Worm (Caenorhabditis elegans) whole organism, L4 larva: ENCODE data around the gene rei-2.

Experiments used
- D1046.2 ChIP-seq: fragments of 200-800 bp; sonication (Bioruptor generic); IDR thresholded peaks from 2 replicates; pipeline ENCODE4 v1.3.6; 2022; ENCODE audit warnings: missing genetic modification characterization, missing compliant biosample characterization
- T20F7.1 ChIP-seq: fragments of 200-800 bp; sonication (Bioruptor generic); optimal IDR thresholded peaks from 2 replicates; lab custom pipeline; 2018; ENCODE audit warnings: mild to moderate bottlenecking, missing genetic modification characterization, missing compliant biosample characterization
- T26A8.4 ChIP-seq: fragments of 200-800 bp; sonication (Bioruptor generic); IDR thresholded peaks from 2 replicates; pipeline ENCODE4 v1.3.6; 2022; ENCODE audit warnings: missing genetic modification characterization, missing compliant biosample characterization
- Y105C5A.15 ChIP-seq: fragments of 200-800 bp; sonication (Bioruptor generic); IDR thresholded peaks from 2 replicates; pipeline ENCODE4 v1.3.6; 2022; ENCODE audit warnings: missing genetic modification characterization, missing compliant biosample characterization
- Y48G9A.11 ChIP-seq: fragments of 200-800 bp; sonication (Bioruptor generic); IDR thresholded peaks from 2 replicates; pipeline ENCODE4 v1.3.6; 2022; ENCODE audit warnings: missing genetic modification reagents, missing genetic modification characterization, missing compliant biosample characterization
- Y75B8A.6 ChIP-seq: fragments of 200-800 bp; sonication (Bioruptor generic); IDR thresholded peaks from 2 replicates; pipeline ENCODE4 v1.3.6; 2022; ENCODE audit warnings: missing genetic modification reagents, missing genetic modification characterization, missing compliant biosample characterization
- ZK337.2 ChIP-seq: fragments of 200-800 bp; sonication (Bioruptor generic); IDR thresholded peaks from 2 replicates; pipeline ENCODE4 v1.3.6; 2022; ENCODE audit warnings: missing genetic modification reagents, missing genetic modification characterization, missing compliant biosample characterization
- ama-1 ChIP-seq: fragments of 150-350 bp; optimal IDR thresholded peaks from 2 replicates; lab custom pipeline; 2014; ENCODE audit warnings: inconsistent platforms, mixed read lengths
- attf-4 ChIP-seq: sonication (generic microtip); optimal IDR thresholded peaks from 3 replicates; lab custom pipeline; 2017; ENCODE audit warnings: missing biosample characterization, missing genetic modification characterization
- ceh-28 ChIP-seq: fragments of 150-350 bp; optimal IDR thresholded peaks from 2 replicates; lab custom pipeline; 2014; ENCODE audit warnings: missing biosample characterization, missing genetic modification reagents, missing genetic modification characterization
- ceh-44 ChIP-seq: fragments of 200-800 bp; sonication (Bioruptor generic); IDR thresholded peaks from 2 replicates; pipeline ENCODE4 v1.3.6; 2022; ENCODE audit warnings: missing genetic modification reagents, missing genetic modification characterization, missing compliant biosample characterization
- ceh-62 ChIP-seq: sonication (generic microtip); optimal IDR thresholded peaks from 2 replicates; lab custom pipeline; 2017; ENCODE audit warnings: missing biosample characterization, missing genetic modification characterization
- ces-1 ChIP-seq: fragments of 150-350 bp; sonication (generic microtip); optimal IDR thresholded peaks from 4 replicates; lab custom pipeline; 2014; ENCODE audit warnings: missing biosample characterization, missing genetic modification reagents, missing genetic modification characterization
- cey-2 ChIP-seq: sonication (generic microtip); optimal IDR thresholded peaks from 3 replicates; lab custom pipeline; 2017; ENCODE audit warnings: missing genetic modification characterization, mild to moderate bottlenecking, missing compliant biosample characterization, antibody characterized with exemption, borderline replicate concordance; ENCODE audit not compliant: insufficient read depth
- daf-8 ChIP-seq: fragments of 200-800 bp; sonication (Bioruptor generic); IDR thresholded peaks from 2 replicates; pipeline ENCODE4 v1.3.6; 2022; ENCODE audit warnings: missing genetic modification characterization, missing compliant biosample characterization
- dmd-6 ChIP-seq: fragments of 200-800 bp; sonication (Bioruptor generic); IDR thresholded peaks from 2 replicates; pipeline ENCODE4 v1.3.6; 2022; ENCODE audit warnings: missing genetic modification reagents, missing genetic modification characterization, missing compliant biosample characterization
- dpl-1 ChIP-seq: fragments of 150-350 bp; optimal IDR thresholded peaks from 2 replicates; lab custom pipeline; 2014; ENCODE audit warnings: missing biosample characterization, missing genetic modification reagents, missing genetic modification characterization
- dve-1 ChIP-seq: sonication (generic microtip); optimal IDR thresholded peaks from 2 replicates; lab custom pipeline; 2017; ENCODE audit warnings: antibody characterized with exemption, mild to moderate bottlenecking, missing genetic modification characterization, missing compliant biosample characterization; ENCODE audit not compliant: insufficient read depth
- egl-27 ChIP-seq: sonication (generic microtip); optimal IDR thresholded peaks from 3 replicates; lab custom pipeline; 2017; ENCODE audit warnings: missing biosample characterization, missing genetic modification reagents, missing genetic modification characterization
- egl-43 ChIP-seq: fragments of 200-800 bp; sonication (Bioruptor generic); IDR thresholded peaks from 2 replicates; pipeline ENCODE4 v1.3.6; 2022; ENCODE audit warnings: missing genetic modification reagents, missing genetic modification characterization, missing compliant biosample characterization
- gei-8 ChIP-seq: fragments of 200-800 bp; sonication (Bioruptor generic); optimal IDR thresholded peaks from 2 replicates; lab custom pipeline; 2018; ENCODE audit warnings: mild to moderate bottlenecking, missing genetic modification characterization, missing compliant biosample characterization
- hif-1 ChIP-seq, 2 experiments: sonication (generic microtip); optimal IDR thresholded peaks; 2 replicates each; lab custom pipeline; 2016 to 2017; ENCODE audit warnings: missing compliant biosample characterization in 2 of 2, missing genetic modification characterization in 2 of 2, missing genetic modification reagents in 2 of 2, missing genotype in 2 of 2, mild to moderate bottlenecking in 1 of 2
- hlh-11 ChIP-seq: fragments of 200-800 bp; sonication (Bioruptor generic); optimal IDR thresholded peaks from 2 replicates; lab custom pipeline; 2018; ENCODE audit warnings: mild to moderate bottlenecking, missing genetic modification characterization, missing compliant biosample characterization
- hlh-30 ChIP-seq: sonication (generic microtip); optimal IDR thresholded peaks from 2 replicates; lab custom pipeline; 2017; ENCODE audit warnings: antibody characterized with exemption, mild to moderate bottlenecking, missing genetic modification characterization, missing compliant biosample characterization; ENCODE audit not compliant: insufficient read depth
- lin-1 ChIP-seq: fragments of 200-800 bp; sonication (Bioruptor generic); IDR thresholded peaks from 2 replicates; pipeline ENCODE4 v1.3.6; 2022; ENCODE audit warnings: missing genetic modification reagents, missing genetic modification characterization, missing compliant biosample characterization
- lin-13 ChIP-seq: fragments of 150-350 bp; optimal IDR thresholded peaks from 2 replicates; lab custom pipeline; 2014; ENCODE audit warnings: missing biosample characterization, missing genetic modification reagents, missing genetic modification characterization
- lin-38 ChIP-seq: fragments of 200-800 bp; sonication (Bioruptor generic); IDR thresholded peaks from 2 replicates; pipeline ENCODE4 v1.3.6; 2022; ENCODE audit warnings: missing genetic modification reagents, missing genetic modification characterization, missing compliant biosample characterization
- lsy-2 ChIP-seq, 2 experiments: fragments of 150-350 bp in 1 of 2; sonication (generic microtip) in 1 of 2; optimal IDR thresholded peaks; 2 replicates each; lab custom pipeline; 2014 to 2017; ENCODE audit warnings: missing biosample characterization in 2 of 2, missing genetic modification characterization in 2 of 2
- madf-9 ChIP-seq: fragments of 200-800 bp; sonication (Bioruptor generic); conservative IDR thresholded peaks from 2 replicates; pipeline ENCODE4 v1.3.6; 2022; ENCODE audit warnings: missing genetic modification reagents, missing genetic modification characterization, missing compliant biosample characterization
- mdl-1 ChIP-seq, 2 experiments: fragments of 150-350 bp in 1 of 2; sonication (generic microtip) in 1 of 2; optimal IDR thresholded peaks; 2 replicates each; lab custom pipeline; 2014 to 2017; ENCODE audit warnings: missing biosample characterization in 2 of 2, missing genetic modification characterization in 2 of 2
- mes-2 ChIP-seq: sonication (generic microtip); optimal IDR thresholded peaks from 2 replicates; lab custom pipeline; 2016; ENCODE audit warnings: missing genotype, mild to moderate bottlenecking, missing genetic modification characterization, missing compliant biosample characterization; ENCODE audit not compliant: poor library complexity, severe bottlenecking
- mxl-3 ChIP-seq: fragments of 200-800 bp; sonication (Bioruptor generic); optimal IDR thresholded peaks from 2 replicates; lab custom pipeline; 2018; ENCODE audit warnings: mild to moderate bottlenecking, missing genetic modification characterization, missing compliant biosample characterization
- nhr-102 ChIP-seq: sonication (generic microtip); optimal IDR thresholded peaks from 2 replicates; lab custom pipeline; 2016; ENCODE audit warnings: mild to moderate bottlenecking, missing genetic modification characterization, moderate library complexity, missing compliant biosample characterization
- nhr-25 ChIP-seq: sonication (generic microtip); optimal IDR thresholded peaks from 2 replicates; lab custom pipeline; 2017; ENCODE audit warnings: missing genetic modification characterization, mild to moderate bottlenecking, missing compliant biosample characterization, antibody characterized with exemption, moderate library complexity, borderline replicate concordance; ENCODE audit not compliant: insufficient read depth
- nhr-28 ChIP-seq: fragments of 150-350 bp; optimal IDR thresholded peaks from 2 replicates; lab custom pipeline; 2014; ENCODE audit warnings: missing biosample characterization, missing genetic modification characterization
- nhr-41 ChIP-seq: fragments of 200-800 bp; sonication (Bioruptor generic); IDR thresholded peaks from 2 replicates; pipeline ENCODE4 v1.3.6; 2022; ENCODE audit warnings: missing genetic modification reagents, missing genetic modification characterization, missing compliant biosample characterization
- nhr-76 ChIP-seq: fragments of 150-350 bp; optimal IDR thresholded peaks from 2 replicates; lab custom pipeline; 2014; ENCODE audit warnings: missing biosample characterization, missing genetic modification characterization
- nhr-77 ChIP-seq: fragments of 150-350 bp; optimal IDR thresholded peaks from 2 replicates; lab custom pipeline; 2014; ENCODE audit warnings: missing biosample characterization, missing genetic modification characterization
- pqm-1 ChIP-seq: sonication (generic microtip); optimal IDR thresholded peaks from 2 replicates; lab custom pipeline; 2017; ENCODE audit warnings: missing biosample characterization, missing genetic modification characterization
- rbr-2 ChIP-seq: sonication (generic microtip); optimal IDR thresholded peaks from 2 replicates; lab custom pipeline; 2016; ENCODE audit warnings: missing genotype, missing genetic modification characterization, missing compliant biosample characterization
- saeg-2 ChIP-seq: fragments of 200-800 bp; sonication (Bioruptor generic); IDR thresholded peaks from 2 replicates; pipeline ENCODE4 v1.3.6; 2022; ENCODE audit warnings: missing genetic modification reagents, missing genetic modification characterization, missing compliant biosample characterization
- sdz-12 ChIP-seq: fragments of 200-800 bp; sonication (Bioruptor generic); optimal IDR thresholded peaks from 2 replicates; lab custom pipeline; 2018; ENCODE audit warnings: mild to moderate bottlenecking, missing genetic modification characterization, missing compliant biosample characterization
- spr-1 ChIP-seq: sonication (generic microtip); optimal IDR thresholded peaks from 2 replicates; lab custom pipeline; 2016; ENCODE audit warnings: mild to moderate bottlenecking, missing genetic modification characterization, missing compliant biosample characterization
- tra-1 ChIP-seq: fragments of 200-800 bp; sonication (Bioruptor generic); IDR thresholded peaks from 2 replicates; pipeline ENCODE4 v1.3.6; 2022; ENCODE audit warnings: missing genetic modification reagents, missing genetic modification characterization, missing compliant biosample characterization
- unc-62 ChIP-seq, 3 experiments: fragments of 150-350 bp in 1 of 3; sonication (generic microtip); optimal IDR thresholded peaks in 2 of 3; peaks in 1 of 3; 1 replicate in 1 of 3; 2 replicates in 2 of 3; lab custom pipeline; 2014 to 2017; ENCODE audit warnings: missing biosample characterization in 3 of 3, missing genetic modification characterization in 3 of 3, missing genetic modification reagents in 3 of 3, missing genotype in 1 of 3
- zag-1 ChIP-seq: fragments of 150-350 bp; optimal IDR thresholded peaks from 2 replicates; lab custom pipeline; 2014; ENCODE audit warnings: missing biosample characterization, missing genetic modification characterization
- zfp-2 ChIP-seq: sonication (generic microtip); optimal IDR thresholded peaks from 2 replicates; lab custom pipeline; 2016; ENCODE audit warnings: mild to moderate bottlenecking, missing genetic modification characterization, missing compliant biosample characterization

Gene rei-2

DNA sequence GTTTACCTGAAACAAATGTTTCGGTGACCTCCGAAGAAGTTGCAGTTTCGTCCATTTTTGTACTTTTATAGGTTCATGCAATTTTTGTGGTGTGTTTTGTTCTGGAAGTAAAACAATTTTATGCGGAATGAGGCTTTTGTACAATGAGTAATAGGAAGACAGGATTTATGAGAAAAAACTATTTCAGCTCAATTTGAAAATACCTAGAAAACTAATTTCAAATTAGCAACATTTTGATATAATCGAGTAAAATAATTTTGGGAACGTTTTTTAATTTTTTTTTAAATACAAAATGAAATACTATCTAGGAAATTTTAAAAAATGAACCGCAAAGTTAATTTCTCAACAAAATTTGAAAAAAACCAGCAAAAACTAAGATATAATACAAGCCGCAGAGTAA is at the start of gene rei-2:
Gene rei-2, minus strand, starts transcription at position 101 of the 400 bp plus-strand sequence.
- TF ChIP-seq ama-1 (lab: Kevin White, UChicago) (no peak), lsy-2 (tag; optimal IDR thresholded peaks at IDR 0.05; lab: Kevin White, UChicago) (no peak), D1046.2 (GFP tag; lab: Robert Waterston, UW) (no peak), T20F7.1 (GFP tag; lab: Kevin White, UChicago) (no peak), unc-62 (GFP tag; optimal IDR thresholded peaks at IDR 0.05 in 1 of 2; lab: Kevin White, UChicago) (peak in 1 of 2 experiments; percentile 34), unc-62 (tag; optimal IDR thresholded peaks at IDR 0.05; lab: Kevin White, UChicago) (no peak)

- peak; percentile 96 for TF ChIP-seq mxl-3 (GFP tag; lab: Kevin White, UChicago)
- TF ChIP-seq lin-1 (GFP tag; lab: Robert Waterston, UW) = no peak
- 0 out of 2 replicates have a peak, but pooled peaks have one; percentile 19 for TF ChIP-seq tra-1 (GFP tag; lab: Robert Waterston, UW)
- TF ChIP-seq hif-1 (tag; optimal IDR thresholded peaks at IDR 0.05; lab: Kevin White, UChicago) = peak in 1 of 2 experiments; percentile 52
- peak; percentile 74 to 94 for TF ChIP-seq mdl-1 (tag; optimal IDR thresholded peaks at IDR 0.05; lab: Kevin White, UChicago)
- peak; percentile 18 for TF ChIP-seq pqm-1 (tag; lab: Kevin White, UChicago)
- TF ChIP-seq dve-1 (tag; lab: Kevin White, UChicago) = peak; percentile 51
- peak; percentile 94 for TF ChIP-seq hlh-30 (tag; lab: Kevin White, UChicago)
- no peak for TF ChIP-seq Y48G9A.11 (GFP tag; lab: Robert Waterston, UW)
- no peak for TF ChIP-seq T26A8.4 (GFP tag; lab: Robert Waterston, UW)
- TF ChIP-seq saeg-2 (GFP tag; lab: Robert Waterston, UW) = no peak
- TF ChIP-seq dpl-1 (GFP tag; lab: Kevin White, UChicago) = peak; percentile 16
- no peak for TF ChIP-seq ceh-44 (GFP tag; lab: Robert Waterston, UW)
- peak; percentile 59 for TF ChIP-seq rbr-2 (tag; lab: Kevin White, UChicago)
- no peak for TF ChIP-seq sdz-12 (GFP tag; lab: Kevin White, UChicago)
- peak; percentile 81 for TF ChIP-seq mes-2
- peak; percentile 59 for TF ChIP-seq dmd-6
- TF ChIP-seq ZK337.2 = no peak
- peak; percentile 80 for TF ChIP-seq nhr-77 (tag; lab: Kevin White, UChicago)
- no peak for TF ChIP-seq Y105C5A.15 (GFP tag; lab: Robert Waterston, UW)
- no peak for TF ChIP-seq zfp-2 (tag; lab: Kevin White, UChicago)
- TF ChIP-seq lsy-2 (tag; optimal IDR thresholded peaks at IDR 0.05; lab: Kevin White, UChicago) = peak in 1 of 2 experiments; percentile 66
- TF ChIP-seq egl-27 (tag; lab: Kevin White, UChicago) = no peak
- TF ChIP-seq daf-8 (GFP tag; lab: Robert Waterston, UW) = no peak
- TF ChIP-seq hlh-11 (tag; lab: Kevin White, UChicago) = peak; percentile 81
- no peak for TF ChIP-seq zag-1
- TF ChIP-seq nhr-76 = no peak
- TF ChIP-seq spr-1 = no peak
- TF ChIP-seq nhr-102 (tag; lab: Kevin White, UChicago) = no peak
- no peak for TF ChIP-seq Y75B8A.6
- TF ChIP-seq madf-9 (GFP tag; lab: Robert Waterston, UW) = no peak
- TF ChIP-seq ceh-28 (tag; lab: Kevin White, UChicago) = no peak
- no peak for TF ChIP-seq lin-13 (GFP tag; lab: Kevin White, UChicago)
- TF ChIP-seq nhr-28 (tag; lab: Kevin White, UChicago) = peak; percentile 81
- TF ChIP-seq ceh-62 = no peak
- no peak for TF ChIP-seq egl-43 (GFP tag; lab: Robert Waterston, UW)
- TF ChIP-seq nhr-25 (tag; lab: Kevin White, UChicago) = no peak
- no peak for TF ChIP-seq nhr-41 (GFP tag; lab: Robert Waterston, UW)
- TF ChIP-seq attf-4 (tag; lab: Kevin White, UChicago) = no peak
- no peak for TF ChIP-seq gei-8 (GFP tag; lab: Kevin White, UChicago)
- TF ChIP-seq lin-38 = peak; percentile 92
- TF ChIP-seq cey-2 = no peak
- no peak for TF ChIP-seq ces-1 (GFP tag; lab: Kevin White, UChicago)
Observed at ce11 chrX:1128503-1129036, 40.6 kb upstream of the rei-2 start, which contains the start of gene snx-1. TSS of gene snx-1 (plus strand) at chrX:1128986.
